Fruit fly (Drosophila melanogaster): ENCODE measurements around the gene CG4281.
A peak's percentile ranks its signal among the peaks of the same experiment; 100 is the strongest.

Gene CG4281

dm6 chrX:2071878-2072817 is 7.2 kb upstream of the CG4281 start, which contains the start of gene Rtca (continued):
- TF ChIP-seq CG1792 (GFP tag; optimal IDR thresholded peaks at IDR 0.05) (peak; percentile 13), CG4854 (GFP tag; optimal IDR thresholded peaks at IDR 0.05) (peak; percentile 39), bigmax (GFP tag; optimal IDR thresholded peaks at IDR 0.05) (no peak), HmgZ (tag; optimal IDR thresholded peaks at IDR 0.05) (peak; percentile 71), NC2β (GFP tag; optimal IDR thresholded peaks at IDR 0.05) (peak; percentile 37), Xbp1 (GFP tag; optimal IDR thresholded peaks at IDR 0.05) (peak; percentile 65), nom (GFP tag; optimal IDR thresholded peaks at IDR 0.05) (peak; percentile 92), CG4707 (GFP tag; optimal IDR thresholded peaks at IDR 0.05) (no peak), CG10543 (GFP tag; optimal IDR thresholded peaks at IDR 0.05) (peak; percentile 58), CG9876 (GFP tag; optimal IDR thresholded peaks at IDR 0.05) (peak; percentile 25), Camta (GFP tag; optimal IDR thresholded peaks at IDR 0.05) (peak; percentile 17), CG13775 (GFP tag; optimal IDR thresholded peaks at IDR 0.05) (peak; percentile 46), cas (GFP tag; IDR thresholded peaks at IDR 0.05) (no peak), ind (GFP tag; optimal IDR thresholded peaks at IDR 0.05) (peak; percentile 77), CG1529 (GFP tag; optimal IDR thresholded peaks at IDR 0.05) (peak; percentile 8), ash1 (GFP tag; optimal IDR thresholded peaks at IDR 0.05) (no peak), Ssrp (tag; optimal IDR thresholded peaks at IDR 0.05) (peak; percentile 47), sima (GFP tag; optimal IDR thresholded peaks at IDR 0.05) (peak; percentile 2), CG9437 (GFP tag; optimal IDR thresholded peaks at IDR 0.05) (peak; percentile 21), peb (GFP tag; IDR thresholded peaks at IDR 0.05) (no peak), Usf (GFP tag; optimal IDR thresholded peaks at IDR 0.05) (peak; percentile 18), Nf-YA (GFP tag; IDR thresholded peaks at IDR 0.05) (0 out of 2 replicates have a peak, but pooled peaks have one; percentile 8), da (GFP tag; optimal IDR thresholded peaks at IDR 0.05) (no peak), pita (GFP tag; optimal IDR thresholded peaks at IDR 0.05) (no peak), lilli (GFP tag; optimal IDR thresholded peaks at IDR 0.05) (peak; percentile 72), PHDP (tag; optimal IDR thresholded peaks at IDR 0.05) (peak; percentile 66), lola (GFP tag; optimal IDR thresholded peaks at IDR 0.05) (peak in 1 of 3 experiments; percentile 41), CG7556 (GFP tag; optimal IDR thresholded peaks at IDR 0.05) (peak; percentile 73), zf30C (GFP tag; optimal IDR thresholded peaks at IDR 0.05) (no peak), Pdp1 (GFP tag; optimal IDR thresholded peaks at IDR 0.05) (peak; percentile 49 to 70), gsb-n (tag; optimal IDR thresholded peaks at IDR 0.05) (no peak), lbe (GFP tag; optimal IDR thresholded peaks at IDR 0.05) (peak; percentile 35), dpn (GFP tag; optimal IDR thresholded peaks at IDR 0.05) (peak; percentile 66 to 74), Gug (GFP tag; IDR thresholded peaks at IDR 0.05) (peak; percentile 21; the same call in 1 of the 4 replicates), yki (optimal IDR thresholded peaks at IDR 0.05) (no peak), Kr (GFP tag; optimal IDR thresholded peaks at IDR 0.05) (no peak), CG3726 (GFP tag; IDR thresholded peaks at IDR 0.05) (0 out of 3 replicates have a peak, but pooled peaks have one; percentile 62), nmo (GFP tag; optimal IDR thresholded peaks at IDR 0.05) (peak; percentile 69), CG1603 (tag; optimal IDR thresholded peaks at IDR 0.05) (peak; percentile 68), CG9817 (tag; optimal IDR thresholded peaks at IDR 0.05) (peak; percentile 54), CG1647 (GFP tag; optimal IDR thresholded peaks at IDR 0.05) (peak; percentile 19), esg (GFP tag; conservative IDR thresholded peaks at IDR 0.05) (peak; percentile 72), CG7963 (GFP tag; IDR thresholded peaks at IDR 0.05; ENCODE audit: partially characterized antibody) (no peak), CG17361 (GFP tag; IDR thresholded peaks at IDR 0.05) (peak; percentile 48; the same call in 2 of the 3 replicates), CG12744 (GFP tag; optimal IDR thresholded peaks at IDR 0.05) (peak; percentile 37), sens-2 (GFP tag; IDR thresholded peaks at IDR 0.05) (no peak), CG2199 (GFP tag; IDR thresholded peaks at IDR 0.05) (no peak), stc (GFP tag; IDR thresholded peaks at IDR 0.05) (peak; percentile 57; the same call in 1 of the 2 replicates)
